Worm (Caenorhabditis elegans) whole organism, L4/young adult: ENCODE results near the gene srg-17.

Experiments used
- dao-5 ChIP-seq: sonication (generic microtip); optimal IDR thresholded peaks from 2 replicates; lab custom pipeline; 2016; ENCODE audit warnings: missing genotype, missing genetic modification characterization, moderate library complexity, missing compliant biosample characterization
- him-1 ChIP-seq: sonication (generic microtip); optimal IDR thresholded peaks from 2 replicates; lab custom pipeline; 2016; ENCODE audit warnings: missing genotype, missing genetic modification reagents, missing genetic modification characterization, missing compliant biosample characterization

- TF ChIP-seq him-1 (tag; lab: Kevin White, UChicago) (no peak), dao-5 (tag; lab: Kevin White, UChicago) (no peak)
Measured at ce11 chrII:12488810-12489209, 15.3 kb downstream of the srg-17 start.
